Worm (Caenorhabditis elegans): ENCODE results near the gene srx-44.

The srx-44 gene

DNA sequence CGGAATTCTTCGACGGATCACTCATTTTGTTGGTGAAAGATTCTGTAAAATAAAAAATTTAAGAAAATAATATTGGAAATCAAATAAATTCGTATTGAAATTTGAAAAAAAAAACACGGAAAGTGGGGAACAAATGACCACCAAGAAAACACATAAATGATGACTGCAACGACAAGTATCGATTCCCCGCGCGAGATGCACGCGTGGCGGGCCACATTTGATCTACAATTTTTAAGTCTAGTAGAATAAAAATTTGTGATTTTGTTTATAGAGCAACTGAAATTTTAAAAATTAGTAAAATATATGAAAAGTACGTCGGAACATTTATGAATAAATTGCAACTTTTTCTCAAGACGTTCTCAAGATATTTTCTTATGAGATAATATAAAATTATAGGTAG lies 34.9 kb downstream of the srx-44 start, which contains the start of gene F14H3.4:
F14H3.4 (minus strand) TSS at position 42 of the 400 bp plus-strand sequence.
- TF ChIP-seq med-1 (GFP tag; optimal IDR thresholded peaks at IDR 0.05; ENCODE audit: insufficient read depth) (no peak), klf-2 (GFP tag; conservative IDR thresholded peaks at IDR 0.05) (no peak), cog-1 (tag; optimal IDR thresholded peaks at IDR 0.05) (no peak), T22C8.4 (GFP tag; IDR thresholded peaks at IDR 0.05) (no peak), flt-1 (GFP tag; IDR thresholded peaks at IDR 0.05) (no peak), ztf-29 (GFP tag; IDR thresholded peaks at IDR 0.05) (no peak), ref-1 (GFP tag; conservative IDR thresholded peaks at IDR 0.05) (no peak), tab-1 (GFP tag; IDR thresholded peaks at IDR 0.05) (no peak), ztf-23 (GFP tag; IDR thresholded peaks at IDR 0.05) (no peak)

DNA sequence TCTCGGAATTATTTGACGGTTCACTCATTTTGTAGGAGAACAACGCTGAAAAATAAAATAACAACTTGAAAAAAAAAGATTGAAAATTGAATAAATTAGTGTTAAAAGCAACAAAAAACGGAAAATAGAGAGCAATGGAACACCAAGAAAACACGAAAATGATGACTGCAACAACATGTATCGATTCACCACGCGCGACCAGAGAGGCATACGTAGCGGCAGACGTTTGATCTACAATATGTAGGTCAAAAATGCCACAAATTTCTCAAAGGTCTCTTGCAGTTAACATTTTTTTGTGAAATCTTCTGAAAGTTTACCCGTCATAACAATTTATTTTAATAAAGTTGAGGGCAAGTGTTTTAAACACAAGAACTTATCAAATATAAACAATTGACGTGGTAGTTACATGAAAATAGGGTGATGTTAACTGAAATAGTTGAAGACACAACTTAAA lies 36.9 kb downstream of the srx-44 start, which contains the start of gene F14H3.5:
F14H3.5 (minus strand) TSS at position 51 of the 454 bp plus-strand sequence.
- TF ChIP-seq ztf-29 (GFP tag; IDR thresholded peaks at IDR 0.05) = no peak
- TF ChIP-seq ztf-23 (GFP tag; IDR thresholded peaks at IDR 0.05) = no peak
- TF ChIP-seq tab-1 (GFP tag; IDR thresholded peaks at IDR 0.05) = no peak
- TF ChIP-seq ref-1 (GFP tag; conservative IDR thresholded peaks at IDR 0.05) = no peak
- no peak for TF ChIP-seq klf-2 (GFP tag; conservative IDR thresholded peaks at IDR 0.05)
- no peak for TF ChIP-seq T22C8.4 (GFP tag; IDR thresholded peaks at IDR 0.05)
- TF ChIP-seq med-1 (GFP tag; optimal IDR thresholded peaks at IDR 0.05; ENCODE audit: insufficient read depth) = no peak
- TF ChIP-seq cog-1 (tag; optimal IDR thresholded peaks at IDR 0.05) = no peak
- TF ChIP-seq flt-1 (GFP tag; IDR thresholded peaks at IDR 0.05) = no peak

DNA sequence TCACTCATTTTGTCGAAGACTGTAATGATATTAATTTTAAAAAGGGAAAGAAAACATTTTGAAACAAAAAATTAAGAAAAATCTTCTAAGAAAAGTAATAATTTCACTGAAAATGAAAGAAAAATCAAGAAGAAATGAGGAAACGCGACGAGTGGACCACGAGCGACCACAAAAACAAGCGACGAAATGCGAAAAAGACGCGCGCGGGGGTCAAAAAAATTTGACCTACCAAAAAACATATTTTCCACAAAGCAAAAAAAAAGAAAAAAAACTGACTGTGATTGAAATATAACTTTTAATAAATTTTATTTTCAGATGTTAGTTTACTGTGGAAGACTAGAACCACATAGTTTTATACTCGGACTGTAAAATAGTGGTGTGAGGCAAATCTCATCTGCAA lies 38.7 kb downstream of the srx-44 start, which contains the start of gene F14H3.6:
F14H3.6 (minus strand) TSS at position 22 of the 400 bp plus-strand sequence.
- TF ChIP-seq cog-1 (tag; optimal IDR thresholded peaks at IDR 0.05) (no peak), med-1 (GFP tag; optimal IDR thresholded peaks at IDR 0.05; ENCODE audit: insufficient read depth) (no peak)

DNA sequence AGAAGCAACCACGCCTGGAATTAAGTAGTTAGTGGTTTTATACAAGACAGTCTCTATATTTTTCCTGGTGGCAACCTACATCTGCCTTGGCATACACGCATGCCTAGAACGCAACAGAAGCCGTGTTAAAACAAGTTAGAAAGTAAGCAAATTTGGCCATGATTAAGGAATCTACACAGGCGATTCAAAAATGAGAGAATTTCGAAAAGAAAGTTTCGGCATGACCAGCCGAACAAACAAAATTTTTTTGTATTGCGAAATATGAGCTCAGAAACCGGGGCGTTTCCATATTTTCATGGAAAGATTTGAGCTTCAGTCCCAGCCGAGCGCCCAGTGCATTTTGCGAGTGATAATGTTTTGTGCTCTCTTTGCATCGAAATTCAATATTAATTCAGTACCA lies 40.0 kb downstream of the srx-44 start, which contains the start of gene F14H3.15:
F14H3.15 (minus strand) TSS at position 101 of the 400 bp plus-strand sequence.
- TF ChIP-seq ztf-23 (GFP tag; IDR thresholded peaks at IDR 0.05) = no peak
- no peak for TF ChIP-seq cog-1 (tag; optimal IDR thresholded peaks at IDR 0.05)
- no peak for TF ChIP-seq klf-2 (GFP tag; conservative IDR thresholded peaks at IDR 0.05)
- TF ChIP-seq ztf-29 (GFP tag; IDR thresholded peaks at IDR 0.05) = no peak

DNA sequence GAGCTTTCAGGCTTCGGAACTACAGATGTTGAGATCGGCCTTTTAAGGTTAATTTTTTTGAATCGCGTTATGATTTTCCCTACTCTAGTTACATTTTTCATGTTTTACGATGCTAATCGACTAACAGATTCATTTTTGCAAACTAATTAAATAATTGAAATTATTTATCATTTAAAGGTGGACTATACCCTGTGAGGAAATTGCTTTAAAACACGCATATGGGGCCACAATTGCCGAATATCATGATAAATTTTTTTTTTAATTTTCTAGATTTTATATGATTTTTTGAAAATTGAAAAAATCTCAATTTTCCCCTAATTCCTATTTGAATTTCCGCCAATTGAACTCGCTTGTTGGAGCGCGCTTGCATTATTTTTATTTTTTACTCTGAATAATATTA lies 41.9 kb downstream of the srx-44 start, which contains the start of gene fbxa-100:
fbxa-100 (minus strand) TSS at position 101 of the 400 bp plus-strand sequence.
- TF ChIP-seq T22C8.4 (GFP tag; IDR thresholded peaks at IDR 0.05) (no peak), cog-1 (tag; optimal IDR thresholded peaks at IDR 0.05) (no peak), tab-1 (GFP tag; IDR thresholded peaks at IDR 0.05) (no peak), ztf-23 (GFP tag; IDR thresholded peaks at IDR 0.05) (no peak), med-1 (GFP tag; optimal IDR thresholded peaks at IDR 0.05; ENCODE audit: insufficient read depth) (no peak), ref-1 (GFP tag; conservative IDR thresholded peaks at IDR 0.05) (no peak), flt-1 (GFP tag; IDR thresholded peaks at IDR 0.05) (no peak), ztf-29 (GFP tag; IDR thresholded peaks at IDR 0.05) (no peak), klf-2 (GFP tag; conservative IDR thresholded peaks at IDR 0.05) (no peak)

DNA sequence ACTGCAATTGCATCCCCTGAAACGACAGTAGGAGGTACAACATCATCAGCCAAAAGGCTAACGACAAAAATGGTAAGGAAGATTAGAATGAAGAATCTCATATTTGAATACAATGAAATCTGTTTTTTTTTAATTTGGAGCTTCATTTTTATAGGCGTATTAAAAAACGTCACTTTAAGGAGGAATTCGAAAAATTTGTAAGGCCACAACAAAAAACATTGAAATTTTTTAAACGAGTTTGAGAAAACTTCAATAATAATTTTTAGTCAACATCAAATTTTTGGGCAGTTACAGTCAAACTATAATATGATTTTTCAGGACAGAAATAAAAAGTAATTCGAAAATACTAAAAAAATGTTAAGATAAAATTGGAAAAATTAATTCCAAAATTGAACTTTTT lies 42.6 kb downstream of the srx-44 start, which contains the start of gene F14H3.14:
F14H3.14 (minus strand) TSS at position 101 of the 400 bp plus-strand sequence.
- TF ChIP-seq ref-1 (GFP tag; conservative IDR thresholded peaks at IDR 0.05) (no peak), ztf-29 (GFP tag; IDR thresholded peaks at IDR 0.05) (no peak), flt-1 (GFP tag; IDR thresholded peaks at IDR 0.05) (no peak), tab-1 (GFP tag; IDR thresholded peaks at IDR 0.05) (no peak), med-1 (GFP tag; optimal IDR thresholded peaks at IDR 0.05; ENCODE audit: insufficient read depth) (no peak), cog-1 (tag; optimal IDR thresholded peaks at IDR 0.05) (no peak), T22C8.4 (GFP tag; IDR thresholded peaks at IDR 0.05) (no peak)

DNA sequence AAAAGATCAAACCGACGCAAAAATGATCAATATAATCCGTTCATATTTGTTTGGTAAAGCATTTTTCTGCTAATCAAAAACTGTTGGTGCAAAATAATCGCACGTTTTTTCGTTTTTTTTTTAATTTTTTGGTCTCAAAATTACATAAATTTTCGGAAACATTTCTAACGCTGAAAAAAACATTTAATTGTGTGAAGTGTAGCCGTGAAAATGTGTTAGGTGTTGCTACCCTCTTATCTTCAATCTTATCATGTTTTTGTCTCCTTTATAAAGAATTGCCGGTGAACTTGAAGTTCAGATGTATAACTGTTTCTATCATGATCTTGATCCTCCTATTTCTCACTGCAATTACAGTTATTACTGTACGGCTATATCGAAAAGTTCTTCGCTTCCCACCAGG lies 48.8 kb downstream of the srx-44 start, which contains the start of gene cyp-35D1:
cyp-35D1 (plus strand) TSS at position 301 of the 400 bp plus-strand sequence.
- TF ChIP-seq cog-1 (tag; optimal IDR thresholded peaks at IDR 0.05) = no peak
- TF ChIP-seq klf-2 (GFP tag; conservative IDR thresholded peaks at IDR 0.05) = no peak
- no peak for TF ChIP-seq T22C8.4 (GFP tag; IDR thresholded peaks at IDR 0.05)
- no peak for TF ChIP-seq flt-1 (GFP tag; IDR thresholded peaks at IDR 0.05)
- TF ChIP-seq ztf-29 (GFP tag; IDR thresholded peaks at IDR 0.05) = no peak
- TF ChIP-seq ref-1 (GFP tag; conservative IDR thresholded peaks at IDR 0.05) = no peak
- no peak for TF ChIP-seq tab-1 (GFP tag; IDR thresholded peaks at IDR 0.05)
- TF ChIP-seq ztf-23 (GFP tag; IDR thresholded peaks at IDR 0.05) = no peak
- TF ChIP-seq med-1 (GFP tag; optimal IDR thresholded peaks at IDR 0.05; ENCODE audit: insufficient read depth) = no peak

DNA sequence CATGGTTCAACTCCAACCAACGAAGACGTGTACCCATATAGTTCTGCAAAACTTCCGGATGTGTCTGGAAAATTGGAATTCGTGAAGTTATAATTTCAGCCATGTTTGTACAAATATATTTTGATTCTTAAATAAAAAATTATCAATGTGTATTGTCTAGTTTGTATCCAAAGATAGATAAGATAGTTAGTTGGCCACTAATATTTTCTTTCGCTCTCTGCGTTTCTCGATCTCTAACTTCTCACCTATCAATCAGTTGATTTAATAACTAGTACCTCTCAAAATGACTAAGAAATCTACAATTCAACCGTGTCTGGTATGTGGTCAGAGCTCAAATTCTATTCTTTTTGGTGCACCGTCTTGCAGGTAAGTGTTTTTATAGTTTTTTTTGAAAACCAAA lies 51.0 kb downstream of the srx-44 start, which contains the start of gene nhr-176:
nhr-176 (plus strand) TSS at position 159 of the 400 bp plus-strand sequence.
- TF ChIP-seq T22C8.4 (GFP tag; IDR thresholded peaks at IDR 0.05) = no peak
- no peak for TF ChIP-seq tab-1 (GFP tag; IDR thresholded peaks at IDR 0.05)
- TF ChIP-seq klf-2 (GFP tag; conservative IDR thresholded peaks at IDR 0.05) = no peak
- no peak for TF ChIP-seq cog-1 (tag; optimal IDR thresholded peaks at IDR 0.05)
- no peak for TF ChIP-seq med-1 (GFP tag; optimal IDR thresholded peaks at IDR 0.05; ENCODE audit: insufficient read depth)
- TF ChIP-seq ztf-29 (GFP tag; IDR thresholded peaks at IDR 0.05) = no peak
- TF ChIP-seq ref-1 (GFP tag; conservative IDR thresholded peaks at IDR 0.05) = no peak
- TF ChIP-seq flt-1 (GFP tag; IDR thresholded peaks at IDR 0.05) = no peak
- no peak for TF ChIP-seq ztf-23 (GFP tag; IDR thresholded peaks at IDR 0.05)

Data from whole organism, midembryonic.